Worm (Caenorhabditis elegans): ENCODE results near the gene F57C2.4.

Gene F57C2.4

DNA sequence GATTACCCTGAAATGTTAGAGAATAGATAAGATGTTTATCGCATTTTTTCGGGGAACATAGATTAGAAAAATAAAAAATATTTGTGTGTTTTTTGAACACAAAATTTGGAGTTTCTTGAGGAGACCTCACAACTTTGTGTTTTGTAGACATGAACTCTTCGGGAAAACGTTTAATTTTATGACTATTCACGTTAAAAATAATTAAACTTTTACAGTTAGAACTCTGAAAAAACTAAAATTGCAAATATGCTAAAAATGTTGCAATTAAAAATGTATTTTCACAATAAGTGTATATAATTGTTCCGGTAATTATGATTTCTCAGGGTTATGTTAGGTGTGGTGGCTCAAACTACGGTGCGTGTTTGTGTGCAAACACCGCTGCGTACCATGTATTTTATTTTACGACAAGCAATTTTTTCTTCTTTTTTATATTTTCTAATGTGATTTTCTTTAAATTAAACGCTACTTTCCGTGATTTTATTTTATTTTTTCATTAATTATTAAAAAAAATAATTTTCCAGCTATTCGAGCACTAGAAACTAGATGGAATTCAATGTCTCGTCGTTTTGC is 3.2 kb downstream of the F57C2.4 start, which contains the start of the genes F57C2.5 and spat-1 (continued):
- TF ChIP-seq pha-4 (GFP tag; IDR thresholded peaks at IDR 0.05) = peak; percentile 10; the same call in 1 of the 2 replicates
- TF ChIP-seq pha-4 (tag; optimal IDR thresholded peaks at IDR 0.05) = peak; percentile 49
- peak; percentile 36 for TF ChIP-seq spr-1 (tag; optimal IDR thresholded peaks at IDR 0.05)
- TF ChIP-seq nhr-28 (tag; optimal IDR thresholded peaks at IDR 0.05) = peak; percentile 48
- TF ChIP-seq Y75B8A.6 (GFP tag; IDR thresholded peaks at IDR 0.05) = no peak
- no peak for TF ChIP-seq lir-3 (tag; optimal IDR thresholded peaks at IDR 0.05)
- peak; percentile 86 to 98 for TF ChIP-seq lsy-2 (tag; optimal IDR thresholded peaks at IDR 0.05)
- peak; percentile 29 for TF ChIP-seq nhr-6 (tag; optimal IDR thresholded peaks at IDR 0.05)
- TF ChIP-seq F37D6.2 (tag; optimal IDR thresholded peaks at IDR 0.05) = peak; percentile 22
- peak; percentile 87 for TF ChIP-seq mes-2 (tag; optimal IDR thresholded peaks at IDR 0.05; ENCODE audit: poor library complexity, severe bottlenecking)
- no peak for TF ChIP-seq fkh-10 (GFP tag; optimal IDR thresholded peaks at IDR 0.05)
- TF ChIP-seq snpc-1.2 (GFP tag; IDR thresholded peaks at IDR 0.05) = no peak
- TF ChIP-seq dmd-6 (GFP tag; IDR thresholded peaks at IDR 0.05) = no peak; the same call in 1 of the 2 replicates
- peak; percentile 26 for TF ChIP-seq hlh-30 (tag; optimal IDR thresholded peaks at IDR 0.05; ENCODE audit: insufficient read depth)
- TF ChIP-seq daf-16 (GFP tag; optimal IDR thresholded peaks at IDR 0.05) = no peak
- peak; percentile 90 for TF ChIP-seq daf-16 (tag; optimal IDR thresholded peaks at IDR 0.05)
- no peak for TF ChIP-seq T26A8.4 (GFP tag; IDR thresholded peaks at IDR 0.05)
- TF ChIP-seq fos-1 (tag; optimal IDR thresholded peaks at IDR 0.05) = no peak
- peak in 1 of 2 experiments; percentile 73 for TF ChIP-seq unc-62 (GFP tag; optimal IDR thresholded peaks at IDR 0.05 in 1 of 2)
- no peak for TF ChIP-seq unc-62 (tag; optimal IDR thresholded peaks at IDR 0.05)
- TF ChIP-seq nhr-25 (tag; optimal IDR thresholded peaks at IDR 0.05; ENCODE audit: borderline replicate concordance, insufficient read depth) = no peak
- TF ChIP-seq daf-12 (tag; optimal IDR thresholded peaks at IDR 0.05) = no peak
- no peak for TF ChIP-seq ztf-11 (tag; optimal IDR thresholded peaks at IDR 0.05)
- TF ChIP-seq unc-130 (GFP tag; optimal IDR thresholded peaks at IDR 0.05) = peak; percentile 88
- TF ChIP-seq mxl-3 (GFP tag; optimal IDR thresholded peaks at IDR 0.05) = no peak
- no peak for TF ChIP-seq lin-29 (GFP tag; IDR thresholded peaks at IDR 0.05)
- no peak for TF ChIP-seq mxl-2 (GFP tag; conservative IDR thresholded peaks at IDR 0.05)
- 0 out of 2 replicates have a peak, but pooled peaks have one; percentile 16 for TF ChIP-seq ceh-20 (GFP tag; IDR thresholded peaks at IDR 0.05)
- peak; percentile 53; the same call in 1 of the 2 replicates for TF ChIP-seq hmg-1.1 (GFP tag; IDR thresholded peaks at IDR 0.05)
- TF ChIP-seq nhr-42 (GFP tag; IDR thresholded peaks at IDR 0.05) = no peak
- no peak for TF ChIP-seq madf-5 (GFP tag; IDR thresholded peaks at IDR 0.05)
- no peak for TF ChIP-seq ceh-32 (tag; optimal IDR thresholded peaks at IDR 0.05; ENCODE audit: poor library complexity)
- no peak for TF ChIP-seq tra-1 (GFP tag; IDR thresholded peaks at IDR 0.05)
- peak; percentile 94 for TF ChIP-seq nhr-77 (tag; optimal IDR thresholded peaks at IDR 0.05)
- peak; percentile 58 for TF ChIP-seq dve-1 (tag; optimal IDR thresholded peaks at IDR 0.05; ENCODE audit: insufficient read depth)
- TF ChIP-seq ceh-82 (tag; optimal IDR thresholded peaks at IDR 0.05) = no peak
- TF ChIP-seq F49E8.2 (tag; optimal IDR thresholded peaks at IDR 0.05; ENCODE audit: borderline replicate concordance) = no peak
- TF ChIP-seq lin-1 (GFP tag; IDR thresholded peaks at IDR 0.05) = no peak
- TF ChIP-seq ceh-62 (tag; optimal IDR thresholded peaks at IDR 0.05) = no peak
- TF ChIP-seq duxl-1 (tag; optimal IDR thresholded peaks at IDR 0.05; ENCODE audit: poor library complexity) = no peak
- TF ChIP-seq rbr-2 (tag; optimal IDR thresholded peaks at IDR 0.05) = peak; percentile 63
- peak; percentile 55 for TF ChIP-seq pqm-1 (tag; optimal IDR thresholded peaks at IDR 0.05)
- TF ChIP-seq mep-1 (tag; optimal IDR thresholded peaks at IDR 0.05) = peak; percentile 75
- no peak for TF ChIP-seq zfp-3 (GFP tag; conservative IDR thresholded peaks at IDR 0.05)
- no peak for TF ChIP-seq nhr-76 (tag; optimal IDR thresholded peaks at IDR 0.05)
- no peak for TF ChIP-seq F44E2.7 (GFP tag; IDR thresholded peaks at IDR 0.05)
- TF ChIP-seq Y5F2A.4 (GFP tag; optimal IDR thresholded peaks at IDR 0.05) = no peak
- TF ChIP-seq ceh-28 (tag; optimal IDR thresholded peaks at IDR 0.05) = no peak
- peak; percentile 45 for TF ChIP-seq nhr-11 (tag; optimal IDR thresholded peaks at IDR 0.05)
- TF ChIP-seq cey-2 (tag; optimal IDR thresholded peaks at IDR 0.05; ENCODE audit: borderline replicate concordance, insufficient read depth) = no peak
